Worm (Caenorhabditis elegans) whole organism, young adult: Measurements from ENCODE around the gene lcmt-1.

Source experiments
- C17E4.6 ChIP-seq: fragments of 200-800 bp; sonication (Bioruptor generic); IDR thresholded peaks from 2 replicates; pipeline ENCODE4 v1.3.6; 2022; ENCODE audit warnings: missing genetic modification reagents, missing genetic modification characterization, missing compliant biosample characterization
- D2030.7 ChIP-seq: fragments of 200-800 bp; sonication (Bioruptor generic); IDR thresholded peaks from 2 replicates; pipeline ENCODE4 v1.3.6; 2022; ENCODE audit warnings: missing genetic modification reagents, missing genetic modification characterization, missing compliant biosample characterization
- F37B4.10 ChIP-seq: fragments of 200-800 bp; sonication (Bioruptor generic); IDR thresholded peaks from 2 replicates; pipeline ENCODE4 v1.3.6; 2022; ENCODE audit warnings: missing genetic modification characterization, missing compliant biosample characterization
- F49E8.2 ChIP-seq: sonication (generic microtip); optimal IDR thresholded peaks from 3 replicates; lab custom pipeline; 2017; ENCODE audit warnings: missing genetic modification characterization, mild to moderate bottlenecking, missing compliant biosample characterization, antibody characterized with exemption, moderate library complexity; ENCODE audit not compliant: insufficient read depth
- F57A8.1 ChIP-seq: fragments of 200-800 bp; sonication (Bioruptor generic); optimal IDR thresholded peaks from 2 replicates; lab custom pipeline; 2018; ENCODE audit warnings: mild to moderate bottlenecking, missing genetic modification characterization, moderate library complexity, missing compliant biosample characterization
- K11D2.4 ChIP-seq: fragments of 200-800 bp; sonication (Bioruptor generic); IDR thresholded peaks from 2 replicates; pipeline ENCODE4 v1.3.6; 2022; ENCODE audit warnings: missing genetic modification reagents, missing genetic modification characterization, missing compliant biosample characterization
- K12H6.12 ChIP-seq: fragments of 200-800 bp; sonication (Bioruptor generic); optimal IDR thresholded peaks from 2 replicates; lab custom pipeline; 2018; ENCODE audit warnings: mild to moderate bottlenecking, missing genetic modification characterization, missing compliant biosample characterization
- T26A5.8 ChIP-seq: sonication (generic microtip); optimal IDR thresholded peaks from 2 replicates; lab custom pipeline; 2016; ENCODE audit warnings: missing genetic modification characterization, missing compliant biosample characterization
- Y53F4B.3 ChIP-seq: fragments of 200-800 bp; sonication (Bioruptor generic); IDR thresholded peaks from 2 replicates; pipeline ENCODE4 v1.3.6; 2022; ENCODE audit warnings: missing genetic modification reagents, missing genetic modification characterization, missing compliant biosample characterization
- Y56A3A.18 ChIP-seq: fragments of 200-800 bp; sonication (Bioruptor generic); IDR thresholded peaks from 2 replicates; pipeline ENCODE4 v1.3.6; 2022; ENCODE audit warnings: missing genetic modification reagents, missing genetic modification characterization, missing compliant biosample characterization
- akir-1 ChIP-seq: fragments of 200-800 bp; sonication (Bioruptor generic); optimal IDR thresholded peaks from 2 replicates; lab custom pipeline; 2018; ENCODE audit warnings: mild to moderate bottlenecking, missing genetic modification characterization, moderate library complexity, missing compliant biosample characterization
- ama-1 ChIP-seq, 3 experiments: fragments of 150-350 bp in 1 of 3; sonication (generic microtip) in 2 of 3; optimal IDR thresholded peaks; 2 replicates each; lab custom pipeline; 2014 to 2018; ENCODE audit warnings: missing biosample characterization in 2 of 3, missing genetic modification characterization in 2 of 3, missing genetic modification reagents in 2 of 3
- aptf-2 ChIP-seq: fragments of 200-800 bp; sonication (Bioruptor generic); conservative IDR thresholded peaks from 2 replicates; pipeline ENCODE4 v1.3.6; 2022; ENCODE audit warnings: missing genetic modification reagents, missing genetic modification characterization, missing compliant biosample characterization
- aptf-3 ChIP-seq: fragments of 200-800 bp; sonication (Bioruptor generic); IDR thresholded peaks from 2 replicates; pipeline ENCODE4 v1.3.6; 2022; ENCODE audit warnings: missing genetic modification characterization, missing compliant biosample characterization
- athp-1 ChIP-seq: sonication (generic microtip); optimal IDR thresholded peaks from 2 replicates; lab custom pipeline; 2017; ENCODE audit warnings: mild to moderate bottlenecking, missing genetic modification characterization, missing compliant biosample characterization
- attf-6 ChIP-seq: fragments of 200-800 bp; sonication (Bioruptor generic); IDR thresholded peaks from 2 replicates; pipeline ENCODE4 v1.3.6; 2022; ENCODE audit warnings: missing genetic modification reagents, missing genetic modification characterization, missing compliant biosample characterization
- bed-1 ChIP-seq: fragments of 200-800 bp; sonication (Bioruptor generic); IDR thresholded peaks from 2 replicates; pipeline ENCODE4 v1.3.6; 2022; ENCODE audit warnings: missing genetic modification reagents, missing genetic modification characterization, missing compliant biosample characterization
- die-1 ChIP-seq: sonication (generic microtip); optimal IDR thresholded peaks from 2 replicates; lab custom pipeline; 2016; ENCODE audit warnings: missing genotype, mild to moderate bottlenecking, missing genetic modification characterization, missing compliant biosample characterization
- egl-18 ChIP-seq: fragments of 200-800 bp; sonication (Bioruptor generic); IDR thresholded peaks from 2 replicates; pipeline ENCODE4 v1.3.6; 2022; ENCODE audit warnings: missing genetic modification reagents, missing genetic modification characterization, missing compliant biosample characterization
- lin-26 ChIP-seq: fragments of 200-800 bp; sonication (Bioruptor generic); IDR thresholded peaks from 2 replicates; pipeline ENCODE4 v1.3.6; 2022; ENCODE audit warnings: missing genetic modification reagents, missing genetic modification characterization, missing compliant biosample characterization
- lin-54 ChIP-seq: fragments of 200-800 bp; sonication (Bioruptor generic); optimal IDR thresholded peaks from 2 replicates; lab custom pipeline; 2018; ENCODE audit warnings: mild to moderate bottlenecking, missing genetic modification characterization, missing compliant biosample characterization
- lsl-1 ChIP-seq: fragments of 200-800 bp; sonication (Bioruptor generic); optimal IDR thresholded peaks from 2 replicates; lab custom pipeline; 2018; ENCODE audit warnings: mild to moderate bottlenecking, missing genetic modification characterization, moderate library complexity, missing compliant biosample characterization
- madf-3 ChIP-seq: fragments of 200-800 bp; sonication (Bioruptor generic); IDR thresholded peaks from 2 replicates; pipeline ENCODE4 v1.3.6; 2022; ENCODE audit warnings: missing genetic modification reagents, missing genetic modification characterization, missing compliant biosample characterization
- madf-6 ChIP-seq: fragments of 200-800 bp; sonication (Bioruptor generic); IDR thresholded peaks from 2 replicates; pipeline ENCODE4 v1.3.6; 2022; ENCODE audit warnings: missing genetic modification reagents, missing genetic modification characterization, missing compliant biosample characterization
- madf-8 ChIP-seq: fragments of 200-800 bp; sonication (Bioruptor generic); conservative IDR thresholded peaks from 2 replicates; pipeline ENCODE4 v1.3.6; 2022; ENCODE audit warnings: missing genetic modification reagents, missing genetic modification characterization, missing compliant biosample characterization
- mcd-1 ChIP-seq: fragments of 200-800 bp; sonication (Bioruptor generic); IDR thresholded peaks from 2 replicates; pipeline ENCODE4 v1.3.6; 2022; ENCODE audit warnings: missing genetic modification reagents, missing genetic modification characterization, missing compliant biosample characterization
- mes-4 ChIP-seq: sonication (generic microtip); optimal IDR thresholded peaks from 2 replicates; lab custom pipeline; 2016; ENCODE audit warnings: missing genotype, missing genetic modification characterization, missing compliant biosample characterization
- nfya-1 ChIP-seq: sonication (generic microtip); optimal IDR thresholded peaks from 2 replicates; lab custom pipeline; 2017; ENCODE audit warnings: antibody characterized with exemption, missing compliant biosample characterization, missing genetic modification characterization, borderline replicate concordance; ENCODE audit not compliant: insufficient read depth
- nfya-2 ChIP-seq: fragments of 200-800 bp; sonication (Bioruptor generic); IDR thresholded peaks from 2 replicates; pipeline ENCODE4 v1.3.6; 2022; ENCODE audit warnings: missing genetic modification reagents, missing genetic modification characterization, missing compliant biosample characterization
- nfyb-1 ChIP-seq: fragments of 200-800 bp; sonication (Bioruptor generic); IDR thresholded peaks from 2 replicates; pipeline ENCODE4 v1.3.6; 2022; ENCODE audit warnings: missing genetic modification reagents, missing genetic modification characterization, missing compliant biosample characterization
- nhr-120 ChIP-seq: fragments of 200-800 bp; sonication (Bioruptor generic); IDR thresholded peaks from 2 replicates; pipeline ENCODE4 v1.3.6; 2022; ENCODE audit warnings: missing genetic modification characterization, missing compliant biosample characterization
- nhr-179 ChIP-seq: sonication (generic microtip); optimal IDR thresholded peaks from 2 replicates; lab custom pipeline; 2016; ENCODE audit warnings: mild to moderate bottlenecking, missing genetic modification characterization, missing compliant biosample characterization
- pbrm-1 ChIP-seq: fragments of 200-800 bp; sonication (Bioruptor generic); IDR thresholded peaks from 2 replicates; pipeline ENCODE4 v1.3.6; 2022; ENCODE audit warnings: missing genetic modification reagents, missing genetic modification characterization, missing compliant biosample characterization
- pha-4 ChIP-seq: fragments of 150-350 bp; sonication (generic microtip); optimal IDR thresholded peaks from 2 replicates; lab custom pipeline; 2014; ENCODE audit warnings: missing biosample characterization, missing genetic modification reagents, missing genetic modification characterization
- rpc-1 ChIP-seq, 2 experiments: fragments of 150-350 bp in 1 of 2; sonication (generic microtip) in 1 of 2; optimal IDR thresholded peaks; 2 replicates each; lab custom pipeline; 2014 to 2018; ENCODE audit warnings: missing biosample characterization in 1 of 2, missing genetic modification characterization in 1 of 2, missing genetic modification reagents in 1 of 2, missing genotype in 1 of 2
- unc-130 ChIP-seq: sonication (generic microtip); optimal IDR thresholded peaks from 2 replicates; lab custom pipeline; 2016; ENCODE audit warnings: missing genetic modification reagents, missing genetic modification characterization, missing compliant biosample characterization
- ztf-22 ChIP-seq: fragments of 200-800 bp; sonication (Bioruptor generic); optimal IDR thresholded peaks from 2 replicates; lab custom pipeline; 2018; ENCODE audit warnings: mild to moderate bottlenecking, missing genetic modification characterization, moderate library complexity, missing compliant biosample characterization
- ztf-6 ChIP-seq: fragments of 200-800 bp; sonication (Bioruptor generic); IDR thresholded peaks from 2 replicates; pipeline ENCODE4 v1.3.6; 2022; ENCODE audit warnings: missing genetic modification reagents, missing genetic modification characterization, missing compliant biosample characterization

Gene lcmt-1

DNA sequence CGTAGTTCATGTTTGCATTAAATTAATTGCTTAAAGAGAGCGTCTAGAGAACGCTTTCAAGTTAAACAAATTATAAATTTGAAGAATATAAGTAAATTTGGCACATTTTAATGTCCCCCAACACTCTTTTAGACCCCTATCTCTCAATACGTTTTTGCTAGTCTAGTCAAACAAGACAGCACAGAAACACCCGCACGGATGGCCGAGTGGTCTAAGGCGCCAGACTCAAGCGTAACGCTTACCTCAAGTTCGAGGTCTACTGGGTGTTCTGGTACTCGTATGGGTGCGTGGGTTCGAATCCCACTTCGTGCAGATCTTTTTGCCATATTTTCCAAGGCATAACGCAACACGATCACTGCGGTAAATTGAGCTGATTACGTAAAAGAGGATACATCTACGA is 19.1 kb downstream of the lcmt-1 start (continued):
- peak; percentile 18; the same call in 1 of the 2 replicates for TF ChIP-seq mcd-1
- TF ChIP-seq bed-1 (GFP tag; lab: Robert Waterston, UW): no peak
- TF ChIP-seq lin-26 (GFP tag; lab: Robert Waterston, UW): peak; percentile 78
- TF ChIP-seq ztf-22 (GFP tag; lab: Kevin White, UChicago): no peak
- TF ChIP-seq D2030.7: peak; percentile 62
- TF ChIP-seq die-1 (tag; lab: Kevin White, UChicago): peak; percentile 46
- no peak for TF ChIP-seq Y53F4B.3 (GFP tag; lab: Robert Waterston, UW)
- 0 out of 2 replicates have a peak, but pooled peaks have one; percentile 22 for TF ChIP-seq nfyb-1
- peak; percentile 52 for TF ChIP-seq lsl-1 (GFP tag; lab: Kevin White, UChicago)
- no peak for TF ChIP-seq T26A5.8 (tag; lab: Kevin White, UChicago)
- TF ChIP-seq madf-6 (GFP tag; lab: Robert Waterston, UW): 0 out of 2 replicates have a peak, but pooled peaks have one; percentile 18
- TF ChIP-seq nfya-2 (GFP tag; lab: Robert Waterston, UW): no peak
- TF ChIP-seq egl-18 (GFP tag; lab: Robert Waterston, UW): no peak
- no peak for TF ChIP-seq nhr-120
- no peak for TF ChIP-seq C17E4.6
- TF ChIP-seq K12H6.12 (tag; lab: Kevin White, UChicago): no peak
- TF ChIP-seq Y56A3A.18 (GFP tag; lab: Robert Waterston, UW): no peak
- TF ChIP-seq unc-130 (GFP tag; lab: Kevin White, UChicago): peak; percentile 8
- TF ChIP-seq K11D2.4 (GFP tag; lab: Robert Waterston, UW): no peak
- TF ChIP-seq F49E8.2 (tag; lab: Kevin White, UChicago): no peak
- no peak for TF ChIP-seq nfya-1 (tag; lab: Kevin White, UChicago)
- TF ChIP-seq mes-4 (tag; lab: Kevin White, UChicago): no peak
- TF ChIP-seq lin-54 (GFP tag; lab: Kevin White, UChicago): no peak
- no peak for TF ChIP-seq F37B4.10
- TF ChIP-seq ama-1 (optimal IDR thresholded peaks at IDR 0.05; lab: Kevin White, UChicago): no peak
- TF ChIP-seq ama-1 (GFP tag; optimal IDR thresholded peaks at IDR 0.05; lab: Kevin White, UChicago): peak; percentile 12 to 49
- TF ChIP-seq aptf-2 (GFP tag; lab: Robert Waterston, UW): no peak
- no peak for TF ChIP-seq nhr-179 (tag; lab: Kevin White, UChicago)
- TF ChIP-seq pbrm-1: no peak
- no peak for TF ChIP-seq attf-6
- TF ChIP-seq aptf-3 (GFP tag; lab: Robert Waterston, UW): no peak
- peak; percentile 10 for TF ChIP-seq athp-1 (tag; lab: Kevin White, UChicago)
- TF ChIP-seq madf-8: 0 out of 2 replicates have a peak, but pooled peaks have one; percentile 19
- TF ChIP-seq ztf-6 (GFP tag; lab: Robert Waterston, UW): 0 out of 2 replicates have a peak, but pooled peaks have one; percentile 29
- TF ChIP-seq akir-1 (GFP tag; lab: Kevin White, UChicago): no peak
- TF ChIP-seq rpc-1 (optimal IDR thresholded peaks at IDR 0.05; lab: Kevin White, UChicago): peak; percentile 65
- peak; percentile 80 for TF ChIP-seq rpc-1 (tag; optimal IDR thresholded peaks at IDR 0.05; lab: Kevin White, UChicago)
- no peak for TF ChIP-seq madf-3 (GFP tag; lab: Robert Waterston, UW)

DNA sequence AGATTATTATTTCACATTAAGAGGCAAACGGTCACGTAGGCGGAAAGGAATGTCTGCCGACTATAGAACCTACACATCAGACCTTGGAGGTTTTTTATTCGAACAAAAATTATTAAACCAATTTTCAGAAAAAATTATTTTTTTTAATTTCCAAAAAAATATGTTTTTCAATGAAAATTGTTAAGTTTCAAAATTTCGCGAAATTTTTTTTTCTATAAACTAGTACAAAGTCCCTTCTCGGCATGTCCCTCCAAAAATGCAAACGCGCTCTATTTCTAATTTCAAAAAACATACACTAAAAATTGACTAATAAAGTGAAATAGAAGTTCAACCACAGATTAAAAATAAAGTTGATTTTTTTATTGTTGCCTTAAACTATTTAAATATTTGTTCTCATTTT is 21.7 kb downstream of the lcmt-1 start, which contains the start of gene ckb-1:
TSS of gene ckb-1 (plus strand) at position 301 of the 400 bp plus-strand sequence.
- no peak for TF ChIP-seq pha-4 (tag; lab: Kevin White, UChicago)
- TF ChIP-seq athp-1 (tag; lab: Kevin White, UChicago): no peak
- no peak for TF ChIP-seq F57A8.1 (GFP tag; lab: Kevin White, UChicago)
